Worm (Caenorhabditis elegans): ENCODE measurements around the gene T23B5.3.

DNA sequence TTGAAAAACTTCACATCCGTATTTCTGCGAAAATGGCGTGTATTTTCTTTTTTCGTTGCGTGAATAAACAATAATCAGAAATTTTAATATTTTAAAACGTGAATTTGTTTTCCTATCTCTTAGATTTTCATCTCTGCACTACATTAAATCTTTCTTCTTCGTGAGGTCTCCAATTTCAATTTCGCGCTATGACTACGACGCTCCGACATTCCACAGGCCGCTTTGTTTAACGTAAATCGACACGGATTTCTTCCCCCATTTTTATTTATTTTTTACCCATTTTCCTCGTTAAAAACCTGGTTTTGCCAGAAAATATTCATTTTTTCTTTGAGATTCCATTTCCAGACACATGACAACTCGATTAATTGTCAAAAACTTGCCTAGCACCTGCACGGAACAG lies 36.2 kb downstream of the T23B5.3 start, which contains the start of the genes T23F6.3 and rbd-1:
- TF ChIP-seq F13C5.2 (tag; optimal IDR thresholded peaks at IDR 0.05) (peak; percentile 76), ceh-36 (tag; optimal IDR thresholded peaks at IDR 0.05) (no peak), ama-1 (optimal IDR thresholded peaks at IDR 0.05) (no peak), flt-1 (GFP tag; IDR thresholded peaks at IDR 0.05) (no peak), tbx-37 (GFP tag; conservative IDR thresholded peaks at IDR 0.05) (peak; percentile 53; the same call in 1 of the 2 replicates), hmg-4 (GFP tag; optimal IDR thresholded peaks at IDR 0.05) (no peak), sea-1 (GFP tag; conservative IDR thresholded peaks at IDR 0.05) (no peak), tra-4 (tag; optimal IDR thresholded peaks at IDR 0.05) (no peak), hnd-1 (tag; optimal IDR thresholded peaks at IDR 0.05) (no peak)
